Fruit fly (Drosophila melanogaster) whole organism, adult: Measurements from ENCODE around the gene CG17121.

ENCODE experiments used
- CG11617 ChIP-seq: fragments of 200-800 bp; sonication (Bioruptor generic); optimal IDR thresholded peaks from 2 replicates; lab custom pipeline; 2017; ENCODE audit warnings: mild to moderate bottlenecking, missing biosample characterization, missing genetic modification reagents, missing genetic modification characterization
- CG12768 ChIP-seq: fragments of 200-800 bp; sonication (Bioruptor generic); optimal IDR thresholded peaks from 2 replicates; lab custom pipeline; 2017; ENCODE audit warnings: missing biosample characterization, missing genetic modification characterization, mild to moderate bottlenecking, moderate library complexity, missing genetic modification reagents
- CG14711 ChIP-seq: fragments of 200-800 bp; sonication (Bioruptor generic); optimal IDR thresholded peaks from 2 replicates; lab custom pipeline; 2018; ENCODE audit warnings: missing biosample characterization, mild to moderate bottlenecking, missing genetic modification characterization, moderate library complexity
- CG1620 ChIP-seq: fragments of 200-800 bp; sonication (Bioruptor generic); optimal IDR thresholded peaks from 2 replicates; lab custom pipeline; 2016; ENCODE audit warnings: missing biosample characterization, missing genetic modification characterization
- CG33017 ChIP-seq: fragments of 200-800 bp; sonication (Bioruptor generic); optimal IDR thresholded peaks from 2 replicates; lab custom pipeline; 2018; ENCODE audit warnings: missing biosample characterization, mild to moderate bottlenecking, missing genetic modification characterization, moderate library complexity
- CG5204 ChIP-seq: fragments of 200-800 bp; sonication (Bioruptor generic); optimal IDR thresholded peaks from 2 replicates; lab custom pipeline; 2016; ENCODE audit warnings: missing biosample characterization, missing genetic modification characterization
- CG7045 ChIP-seq: fragments of 200-800 bp; sonication (Bioruptor generic); optimal IDR thresholded peaks from 2 replicates; lab custom pipeline; 2017; ENCODE audit warnings: missing biosample characterization, mild to moderate bottlenecking, missing genetic modification characterization
- CG7101 ChIP-seq: fragments of 200-800 bp; sonication (Bioruptor generic); optimal IDR thresholded peaks from 2 replicates; lab custom pipeline; 2018; ENCODE audit warnings: missing biosample characterization, mild to moderate bottlenecking, missing genetic modification characterization, moderate library complexity
- Clk ChIP-seq: fragments of 200-800 bp; sonication (Bioruptor generic); optimal IDR thresholded peaks from 2 replicates; lab custom pipeline; 2017; ENCODE audit warnings: missing biosample characterization, missing genetic modification characterization
- Crg-1 ChIP-seq: fragments of 200-800 bp; sonication (Bioruptor generic); optimal IDR thresholded peaks from 2 replicates; lab custom pipeline; 2016; ENCODE audit warnings: missing biosample characterization, missing genetic modification characterization
- Hr96 ChIP-seq: fragments of 200-800 bp; sonication (Bioruptor generic); optimal IDR thresholded peaks from 2 replicates; lab custom pipeline; 2016; ENCODE audit warnings: missing biosample characterization, missing genetic modification characterization
- Mnt ChIP-seq: fragments of 200-800 bp; sonication (Bioruptor generic); optimal IDR thresholded peaks from 2 replicates; lab custom pipeline; 2016; ENCODE audit warnings: missing biosample characterization, mild to moderate bottlenecking, missing genetic modification characterization
- bab1 ChIP-seq: fragments of 200-800 bp; sonication (Bioruptor generic); optimal IDR thresholded peaks from 3 replicates; lab custom pipeline; 2019; ENCODE audit warnings: missing biosample characterization, mild to moderate bottlenecking, missing genetic modification characterization, moderate library complexity
- cic ChIP-seq: fragments of 200-800 bp; sonication (Bioruptor generic); optimal IDR thresholded peaks from 2 replicates; lab custom pipeline; 2017; ENCODE audit warnings: missing biosample characterization, mild to moderate bottlenecking, missing genetic modification characterization, moderate library complexity
- cnc ChIP-seq, 2 experiments: fragments of >200 bp; optimal IDR thresholded peaks; 2 replicates each; lab custom pipeline; 2017
- kay ChIP-seq: fragments of 200-800 bp; sonication (Bioruptor generic); peaks from one replicate; lab custom pipeline; 2016; ENCODE audit warnings: missing biosample characterization, missing genetic modification characterization, borderline replicate concordance
- ovo ChIP-seq: fragments of 200-800 bp; sonication (Bioruptor generic); optimal IDR thresholded peaks from 2 replicates; lab custom pipeline; 2016; ENCODE audit warnings: missing biosample characterization, missing genetic modification characterization
- pad ChIP-seq: fragments of 200-800 bp; sonication (Bioruptor generic); optimal IDR thresholded peaks from 3 replicates; lab custom pipeline; 2017; ENCODE audit warnings: missing biosample characterization, missing genetic modification characterization, mild to moderate bottlenecking, moderate library complexity, missing genetic modification reagents
- tj ChIP-seq: fragments of 200-800 bp; sonication (Bioruptor generic); optimal IDR thresholded peaks from 3 replicates; lab custom pipeline; 2017; ENCODE audit warnings: missing biosample characterization, mild to moderate bottlenecking, missing genetic modification characterization, moderate library complexity
- toe ChIP-seq: fragments of 200-800 bp; sonication (Bioruptor generic); optimal IDR thresholded peaks from 2 replicates; lab custom pipeline; 2016; ENCODE audit warnings: missing biosample characterization, missing genetic modification characterization

The CG17121 gene

DNA sequence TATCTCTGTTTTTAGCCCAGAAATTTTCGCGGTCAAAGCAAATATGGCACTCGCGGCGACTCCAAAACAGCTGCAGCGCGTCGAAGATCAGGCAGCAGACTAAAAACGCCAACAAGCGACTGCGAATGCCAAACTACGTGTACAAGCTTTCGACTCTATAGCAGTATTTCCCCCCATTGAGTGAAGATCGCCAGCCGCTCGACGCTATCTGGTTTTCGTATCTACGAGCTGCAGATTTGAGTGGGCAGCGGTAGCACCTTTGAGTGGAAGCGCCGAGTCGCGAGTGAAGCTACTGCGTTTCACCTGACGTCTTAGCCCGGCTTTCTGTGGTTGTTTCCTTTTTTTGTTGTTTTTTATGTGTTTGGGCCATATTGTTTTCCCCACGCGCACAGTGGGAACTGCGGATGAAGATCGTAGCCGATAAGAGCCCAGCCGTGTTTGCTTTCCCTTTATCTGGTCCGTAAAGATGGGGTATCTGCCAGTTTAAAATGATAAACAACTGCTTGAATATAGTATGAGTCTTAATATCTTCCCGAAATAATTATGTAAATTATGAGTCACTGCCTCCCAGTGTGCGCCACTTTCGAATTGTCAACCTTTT is at the start of gene CG17121:
CG17121 (minus strand) TSS at position 126 of the 601 bp plus-strand sequence.
- TF ChIP-seq tj (GFP tag; lab: Kevin White, UChicago), result no peak
- TF ChIP-seq pad (GFP tag; lab: Kevin White, UChicago), result peak; percentile 20
- TF ChIP-seq CG1620 (GFP tag; lab: Kevin White, UChicago), result no peak
- TF ChIP-seq CG33017 (tag; lab: Kevin White, UChicago), result no peak
- TF ChIP-seq CG5204 (GFP tag; lab: Kevin White, UChicago), result no peak
- TF ChIP-seq Clk, result no peak
- TF ChIP-seq CG14711 (tag; lab: Kevin White, UChicago), result no peak
- TF ChIP-seq kay (GFP tag; lab: Kevin White, UChicago), result no peak
- TF ChIP-seq ovo (GFP tag; lab: Kevin White, UChicago), result no peak
- no peak for TF ChIP-seq cnc (optimal IDR thresholded peaks at IDR 0.05; lab: Kevin White, UChicago)
- TF ChIP-seq bab1 (GFP tag; lab: Kevin White, UChicago), result no peak
- no peak for TF ChIP-seq CG7101 (tag; lab: Kevin White, UChicago)
- no peak for TF ChIP-seq toe (GFP tag; lab: Kevin White, UChicago)
- peak; percentile 70 for TF ChIP-seq cic (GFP tag; lab: Kevin White, UChicago)
- TF ChIP-seq CG11617, result no peak
- no peak for TF ChIP-seq Crg-1 (GFP tag; lab: Kevin White, UChicago)
- no peak for TF ChIP-seq CG12768 (GFP tag; lab: Kevin White, UChicago)
- TF ChIP-seq CG7045 (GFP tag; lab: Kevin White, UChicago), result no peak
- TF ChIP-seq Hr96 (GFP tag; lab: Kevin White, UChicago), result no peak
- TF ChIP-seq Mnt (GFP tag; lab: Kevin White, UChicago), result peak; percentile 2

DNA sequence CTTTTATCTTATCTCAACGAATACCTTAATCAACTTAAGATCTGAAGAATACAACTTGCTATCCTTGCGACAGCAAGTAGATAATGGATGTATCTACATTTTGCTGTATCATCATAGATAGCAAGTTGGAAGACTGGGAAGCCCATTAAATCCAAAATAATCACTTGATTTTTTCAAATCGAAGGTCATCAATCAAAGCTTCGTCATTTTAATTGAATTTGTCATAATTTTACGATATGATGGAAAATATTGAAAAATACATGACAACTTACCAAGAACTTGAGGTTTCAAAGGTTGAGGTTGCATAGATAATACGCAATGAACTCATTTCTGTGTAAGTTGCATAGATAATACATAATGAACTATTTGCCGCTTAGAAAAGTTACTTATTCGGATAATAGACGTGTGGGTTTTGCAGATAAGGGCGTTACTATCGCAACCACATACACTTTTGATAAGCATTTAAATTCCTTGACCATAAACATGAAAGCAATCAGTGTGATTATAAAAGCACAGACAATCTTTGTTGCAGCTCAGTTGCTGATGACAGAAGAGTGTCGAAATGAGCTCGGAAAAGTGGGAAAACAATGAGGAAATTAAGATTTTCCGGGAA is 49.3 kb upstream of the CG17121 start, which contains the start of gene CG6733:
CG6733 (plus strand) TSS at position 532 of the 613 bp plus-strand sequence.
- TF ChIP-seq bab1 (GFP tag; lab: Kevin White, UChicago) (no peak), kay (GFP tag; lab: Kevin White, UChicago) (peak; percentile 86)

dm6 chr3R:23095346-23095745 is 47.3 kb upstream of the CG17121 start, which contains the start of gene CG17109:
Gene CG17109 (plus strand): TSS chr3R:23095690.
- TF ChIP-seq ovo (GFP tag; lab: Kevin White, UChicago) (no peak), CG7045 (GFP tag; lab: Kevin White, UChicago) (no peak), cic (GFP tag; lab: Kevin White, UChicago) (no peak), bab1 (GFP tag; lab: Kevin White, UChicago) (no peak), CG7101 (tag; lab: Kevin White, UChicago) (no peak), Clk (no peak), pad (GFP tag; lab: Kevin White, UChicago) (no peak), kay (GFP tag; lab: Kevin White, UChicago) (no peak), Hr96 (GFP tag; lab: Kevin White, UChicago) (no peak), CG33017 (tag; lab: Kevin White, UChicago) (no peak), Crg-1 (GFP tag; lab: Kevin White, UChicago) (no peak), CG1620 (GFP tag; lab: Kevin White, UChicago) (no peak), cnc (optimal IDR thresholded peaks at IDR 0.05; lab: Kevin White, UChicago) (no peak), toe (GFP tag; lab: Kevin White, UChicago) (no peak), CG14711 (tag; lab: Kevin White, UChicago) (no peak), Mnt (GFP tag; lab: Kevin White, UChicago) (no peak)

- TF ChIP-seq cnc (optimal IDR thresholded peaks at IDR 0.05; lab: Kevin White, UChicago) (no peak), bab1 (GFP tag; lab: Kevin White, UChicago) (no peak), CG12768 (GFP tag; lab: Kevin White, UChicago) (no peak), toe (GFP tag; lab: Kevin White, UChicago) (peak; percentile 1), CG14711 (tag; lab: Kevin White, UChicago) (no peak), Mnt (GFP tag; lab: Kevin White, UChicago) (peak; percentile 21), Hr96 (GFP tag; lab: Kevin White, UChicago) (peak; percentile 15), CG1620 (GFP tag; lab: Kevin White, UChicago) (no peak), ovo (GFP tag; lab: Kevin White, UChicago) (no peak), CG7045 (GFP tag; lab: Kevin White, UChicago) (no peak), cic (GFP tag; lab: Kevin White, UChicago) (no peak), CG5204 (GFP tag; lab: Kevin White, UChicago) (no peak), pad (GFP tag; lab: Kevin White, UChicago) (no peak), tj (GFP tag; lab: Kevin White, UChicago) (no peak), kay (GFP tag; lab: Kevin White, UChicago) (peak; percentile 66), CG11617 (no peak), CG33017 (tag; lab: Kevin White, UChicago) (no peak), Clk (no peak), Crg-1 (GFP tag; lab: Kevin White, UChicago) (no peak), CG7101 (tag; lab: Kevin White, UChicago) (no peak)
Observed at dm6 chr3R:23091586-23092228, 43.7 kb upstream of the CG17121 start, which contains the start of the genes CG17110 and CG6726. Gene CG17110 (plus strand): TSS chr3R:23091724. Gene CG6726 (plus strand): TSS chr3R:23091724.

DNA sequence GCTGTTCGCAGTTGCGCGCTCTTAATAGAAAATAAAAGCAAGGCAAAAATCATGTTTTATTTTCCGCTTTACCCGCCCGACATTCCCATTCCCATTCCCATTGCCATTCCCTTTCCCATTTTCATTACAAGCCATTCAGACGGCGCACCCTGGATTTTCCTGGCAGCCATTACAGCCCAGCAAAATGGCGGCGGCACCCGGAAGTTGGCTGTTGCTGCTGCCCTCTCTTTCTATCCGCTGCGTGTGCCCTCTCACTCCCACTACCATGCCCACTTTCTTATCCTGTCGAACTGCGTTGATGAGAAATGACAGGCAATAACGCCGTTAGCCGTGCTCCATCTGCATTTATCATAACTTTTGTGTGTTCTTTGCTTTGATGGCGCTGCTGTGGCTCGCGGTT is 40.2 kb upstream of the CG17121 start:
- TF ChIP-seq CG11617, result no peak
- no peak for TF ChIP-seq CG14711 (tag; lab: Kevin White, UChicago)
